Worm (Caenorhabditis elegans) whole organism, L2 larva: ENCODE measurements around the gene oig-5.
"Not testable (repeated sequence)": the region's sequence is repeated elsewhere in the genome, so short reads cannot be mapped to it uniquely, and the experiment has no call there.

Experiments used
- C34F6.9 ChIP-seq: fragments of 150-350 bp; optimal IDR thresholded peaks from 2 replicates; lab custom pipeline; 2014; ENCODE audit warnings: missing biosample characterization, missing genetic modification characterization
- R02D3.7 ChIP-seq: fragments of 150-350 bp; optimal IDR thresholded peaks from 2 replicates; lab custom pipeline; 2014; ENCODE audit warnings: missing biosample characterization, missing genetic modification characterization
- Y55F3AM.14 ChIP-seq: fragments of 200-800 bp; sonication (Bioruptor generic); optimal IDR thresholded peaks from 2 replicates; lab custom pipeline; 2018; ENCODE audit warnings: mild to moderate bottlenecking, missing genetic modification characterization, missing compliant biosample characterization
- ZK546.5 ChIP-seq: sonication (generic microtip); optimal IDR thresholded peaks from 2 replicates; lab custom pipeline; 2017; ENCODE audit warnings: missing biosample characterization, missing genetic modification characterization
- alr-1 ChIP-seq: fragments of 150-350 bp; optimal IDR thresholded peaks from 2 replicates; lab custom pipeline; 2014; ENCODE audit warnings: missing biosample characterization, missing genetic modification characterization
- aly-2 ChIP-seq: fragments of 150-350 bp; optimal IDR thresholded peaks from 2 replicates; lab custom pipeline; 2014; ENCODE audit warnings: missing biosample characterization, missing genetic modification characterization
- crh-2 ChIP-seq: sonication (generic microtip); optimal IDR thresholded peaks from 2 replicates; lab custom pipeline; 2017; ENCODE audit warnings: missing biosample characterization, missing genetic modification characterization
- dmd-4 ChIP-seq: sonication (generic microtip); optimal IDR thresholded peaks from 2 replicates; lab custom pipeline; 2017; ENCODE audit warnings: missing biosample characterization, missing genetic modification characterization
- lin-11 ChIP-seq: fragments of 150-350 bp; sonication (generic microtip); optimal IDR thresholded peaks from 2 replicates; lab custom pipeline; 2014; ENCODE audit warnings: missing biosample characterization, missing genetic modification characterization, inconsistent platforms, mixed read lengths
- lin-13 ChIP-seq: fragments of 150-350 bp; optimal IDR thresholded peaks from 2 replicates; lab custom pipeline; 2014; ENCODE audit warnings: missing biosample characterization, missing genetic modification reagents, missing genetic modification characterization
- lin-39 ChIP-seq: fragments of 150-350 bp; optimal IDR thresholded peaks from 2 replicates; lab custom pipeline; 2014; ENCODE audit warnings: missing biosample characterization, missing genetic modification reagents, missing genetic modification characterization
- lsy-2 ChIP-seq, 2 experiments: fragments of 150-350 bp in 1 of 2; sonication (generic microtip) in 1 of 2; optimal IDR thresholded peaks; 2 replicates each; lab custom pipeline; 2014 to 2017; ENCODE audit warnings: missing biosample characterization in 2 of 2, missing genetic modification characterization in 2 of 2
- mab-5 ChIP-seq: fragments of 150-350 bp; optimal IDR thresholded peaks from 2 replicates; lab custom pipeline; 2014; ENCODE audit warnings: missing biosample characterization, missing genetic modification characterization
- mbf-1 ChIP-seq: sonication (generic microtip); optimal IDR thresholded peaks from 2 replicates; lab custom pipeline; 2017; ENCODE audit warnings: missing biosample characterization, missing genetic modification characterization
- mdl-1 ChIP-seq, 2 experiments: fragments of 150-350 bp in 1 of 2; sonication (generic microtip) in 1 of 2; optimal IDR thresholded peaks; 2 replicates each; lab custom pipeline; 2017; ENCODE audit warnings: missing biosample characterization in 2 of 2, missing genetic modification characterization in 2 of 2
- nhr-12 ChIP-seq: fragments of 150-350 bp; optimal IDR thresholded peaks from 2 replicates; lab custom pipeline; 2014; ENCODE audit warnings: missing biosample characterization, missing genetic modification characterization
- nhr-21 ChIP-seq: fragments of 150-350 bp; optimal IDR thresholded peaks from 2 replicates; lab custom pipeline; 2014; ENCODE audit warnings: missing biosample characterization, missing genetic modification characterization
- nhr-23 ChIP-seq: fragments of 150-350 bp; optimal IDR thresholded peaks from 2 replicates; lab custom pipeline; 2014; ENCODE audit warnings: missing biosample characterization, missing genetic modification reagents, missing genetic modification characterization
- nhr-237 ChIP-seq: fragments of 150-350 bp; optimal IDR thresholded peaks from 2 replicates; lab custom pipeline; 2014; ENCODE audit warnings: missing biosample characterization, missing genetic modification characterization
- nhr-25 ChIP-seq: fragments of 150-350 bp; sonication (generic microtip); optimal IDR thresholded peaks from 3 replicates; lab custom pipeline; 2014; ENCODE audit warnings: missing biosample characterization, missing genetic modification characterization
- nhr-6 ChIP-seq: fragments of 150-350 bp; optimal IDR thresholded peaks from 2 replicates; lab custom pipeline; 2014; ENCODE audit warnings: missing biosample characterization, missing genetic modification characterization
- peb-1 ChIP-seq: fragments of 150-350 bp; optimal IDR thresholded peaks from 2 replicates; lab custom pipeline; 2014; ENCODE audit warnings: missing biosample characterization, missing genetic modification characterization
- sem-4 ChIP-seq: fragments of 150-350 bp; optimal IDR thresholded peaks from 2 replicates; lab custom pipeline; 2014; ENCODE audit warnings: missing biosample characterization, missing genetic modification reagents, missing genetic modification characterization
- sma-3 ChIP-seq: sonication (generic microtip); optimal IDR thresholded peaks from 2 replicates; lab custom pipeline; 2016; ENCODE audit warnings: missing genetic modification reagents, missing genetic modification characterization, missing compliant biosample characterization
- sma-9 ChIP-seq, 2 experiments: fragments of 150-350 bp in 1 of 2; sonication (generic microtip) in 1 of 2; optimal IDR thresholded peaks; 2 replicates each; lab custom pipeline; 2014 to 2016; ENCODE audit warnings: missing genetic modification characterization in 2 of 2, mild to moderate bottlenecking in 1 of 2, missing biosample characterization in 1 of 2, missing compliant biosample characterization in 1 of 2, missing genetic modification reagents in 1 of 2, moderate library complexity in 1 of 2
- unc-55 ChIP-seq: fragments of 150-350 bp; sonication (generic microtip); optimal IDR thresholded peaks from 3 replicates; lab custom pipeline; 2014; ENCODE audit warnings: missing biosample characterization, missing genetic modification reagents, missing genetic modification characterization
- unc-62 ChIP-seq: fragments of 150-350 bp; optimal IDR thresholded peaks from 2 replicates; lab custom pipeline; 2014; ENCODE audit warnings: missing biosample characterization, missing genetic modification reagents, missing genetic modification characterization
- zag-1 ChIP-seq: fragments of 150-350 bp; optimal IDR thresholded peaks from 2 replicates; lab custom pipeline; 2014; ENCODE audit warnings: missing biosample characterization, missing genetic modification characterization
- ztf-11 ChIP-seq: sonication (generic microtip); optimal IDR thresholded peaks from 2 replicates; lab custom pipeline; 2017; ENCODE audit warnings: missing biosample characterization, missing genetic modification characterization
- ztf-4 ChIP-seq: fragments of 150-350 bp; optimal IDR thresholded peaks from 2 replicates; lab custom pipeline; 2014; ENCODE audit warnings: missing biosample characterization, missing genetic modification characterization

The oig-5 gene

DNA sequence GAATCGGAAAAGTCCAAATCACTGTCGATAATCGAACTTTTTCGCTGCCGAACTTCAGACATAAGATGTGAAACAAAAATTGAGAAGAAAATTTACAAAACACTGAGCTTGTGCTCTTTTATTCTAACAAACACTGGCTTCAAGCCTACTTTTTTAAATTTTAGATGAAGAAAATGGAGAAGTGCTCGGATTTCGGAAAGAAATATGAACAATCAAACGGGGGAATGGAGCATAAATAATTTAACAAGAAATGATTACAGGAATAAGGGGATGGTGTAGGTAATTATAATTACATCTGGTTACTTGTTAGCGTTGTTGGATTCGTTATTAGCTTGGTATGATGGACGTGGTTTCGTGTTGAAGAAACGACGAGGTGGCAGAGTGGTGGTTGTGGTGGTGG, 35.7 kb upstream of the oig-5 start, which contains the start of gene degl-1:
Gene degl-1, minus strand, starts transcription at position 101 of the 400 bp plus-strand sequence.
- TF ChIP-seq nhr-21 (tag; lab: Kevin White, UChicago) = no peak
- no peak for TF ChIP-seq C34F6.9 (tag; lab: Kevin White, UChicago)
- no peak for TF ChIP-seq nhr-23 (tag; lab: Kevin White, UChicago)
- no peak for TF ChIP-seq nhr-12
- no peak for TF ChIP-seq peb-1 (tag; lab: Kevin White, UChicago)
- TF ChIP-seq lin-39 = no peak
- TF ChIP-seq zag-1 (tag; lab: Kevin White, UChicago) = no peak
- TF ChIP-seq mbf-1 (tag; lab: Kevin White, UChicago) = no peak
- no peak for TF ChIP-seq lsy-2 (tag; optimal IDR thresholded peaks at IDR 0.05; lab: Kevin White, UChicago)
- no peak for TF ChIP-seq lin-11 (tag; lab: Kevin White, UChicago)
- TF ChIP-seq ztf-11 (tag; lab: Kevin White, UChicago) = no peak
- TF ChIP-seq unc-55 (GFP tag; lab: Kevin White, UChicago) = no peak
- no peak for TF ChIP-seq ztf-4 (tag; lab: Kevin White, UChicago)
- no peak for TF ChIP-seq R02D3.7 (tag; lab: Kevin White, UChicago)
- no peak for TF ChIP-seq dmd-4 (tag; lab: Kevin White, UChicago)
- TF ChIP-seq alr-1 (tag; lab: Kevin White, UChicago) = no peak
- TF ChIP-seq mab-5 (tag; lab: Kevin White, UChicago) = no peak
- TF ChIP-seq aly-2 (tag; lab: Kevin White, UChicago) = no peak
- no peak for TF ChIP-seq nhr-25 (tag; lab: Kevin White, UChicago)
- no peak for TF ChIP-seq crh-2 (tag; lab: Kevin White, UChicago)

DNA sequence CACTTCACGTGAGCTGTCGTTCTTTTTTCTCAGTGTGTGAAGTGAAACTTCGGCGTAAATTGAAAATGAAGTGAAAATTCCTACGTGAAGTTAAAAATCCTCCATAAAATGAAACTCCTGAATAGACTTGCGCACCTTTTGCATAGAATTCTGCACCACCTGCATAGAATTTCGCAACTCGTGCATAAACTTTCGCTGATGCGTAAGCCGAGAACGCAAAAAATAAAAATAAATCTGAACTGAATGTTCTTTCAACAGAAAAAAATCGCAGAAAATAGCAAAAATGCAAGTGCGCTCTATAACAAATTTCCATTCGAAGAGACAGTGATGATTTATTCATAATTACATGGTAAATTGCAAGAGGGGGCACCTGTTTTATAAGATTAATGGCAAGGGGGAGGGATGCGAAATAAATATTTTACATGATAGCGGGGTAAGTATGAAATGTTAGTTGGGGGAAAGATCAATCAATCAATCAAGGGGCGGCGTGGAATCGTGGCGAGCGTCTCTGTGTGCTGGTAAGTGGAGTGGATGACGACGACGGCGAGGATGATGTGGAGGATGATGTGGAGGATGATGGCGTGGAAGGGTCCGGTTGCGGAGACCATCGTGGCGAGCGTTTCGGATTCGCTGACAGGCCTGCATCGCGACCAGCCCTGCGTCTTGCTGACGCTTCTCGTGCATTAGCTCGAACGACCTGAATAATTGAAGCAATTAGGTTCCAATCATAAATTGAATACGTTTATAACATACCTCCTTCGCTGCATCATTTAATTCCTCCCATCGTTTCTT, 33.5 kb upstream of the oig-5 start, which contains the start of gene Y57G11C.36:
Gene Y57G11C.36, minus strand, starts transcription at position 502 of the 792 bp plus-strand sequence.
- TF ChIP-seq R02D3.7 (tag; lab: Kevin White, UChicago) (no peak), zag-1 (tag; lab: Kevin White, UChicago) (no peak), mbf-1 (tag; lab: Kevin White, UChicago) (no peak), ZK546.5 (tag; lab: Kevin White, UChicago) (no peak), Y55F3AM.14 (no peak), nhr-12 (no peak), sma-3 (GFP tag; lab: Kevin White, UChicago) (no peak), dmd-4 (tag; lab: Kevin White, UChicago) (no peak), nhr-237 (tag; lab: Kevin White, UChicago) (no peak), sma-9 (GFP tag; optimal IDR thresholded peaks at IDR 0.05; lab: Kevin White, UChicago) (no peak), sma-9 (tag; optimal IDR thresholded peaks at IDR 0.05; lab: Kevin White, UChicago) (no peak), unc-62 (no peak)

DNA sequence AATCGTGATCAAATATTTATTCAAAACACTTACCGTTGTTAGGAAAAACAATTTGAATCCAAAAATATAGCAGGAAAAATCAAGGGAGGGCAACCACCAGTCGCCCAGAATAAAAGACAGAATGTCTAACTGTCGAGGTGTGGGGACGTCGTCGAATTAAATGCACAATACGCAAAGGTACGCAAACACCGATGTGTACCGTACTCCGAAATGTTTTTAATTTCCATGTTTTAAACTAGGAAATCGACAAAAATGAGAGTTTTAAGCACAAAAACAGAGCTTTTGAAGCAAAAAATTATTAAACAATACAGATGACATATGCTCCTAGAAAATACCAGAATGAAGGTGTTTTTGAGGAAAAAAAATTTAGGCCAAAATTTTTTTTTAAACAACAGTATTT, 32.5 kb upstream of the oig-5 start, which contains the start of gene Y57G11C.51:
Gene Y57G11C.51, minus strand, starts transcription at position 101 of the 400 bp plus-strand sequence.
- not testable (repeated sequence) for TF ChIP-seq ZK546.5 (tag; lab: Kevin White, UChicago); peb-1 (tag; lab: Kevin White, UChicago); lin-13

- no peak for TF ChIP-seq nhr-6
- TF ChIP-seq nhr-12 = no peak
- no peak for TF ChIP-seq unc-62
- TF ChIP-seq sma-9 (GFP tag; optimal IDR thresholded peaks at IDR 0.05; lab: Kevin White, UChicago) = no peak
- TF ChIP-seq sma-9 (tag; optimal IDR thresholded peaks at IDR 0.05; lab: Kevin White, UChicago) = no peak
- TF ChIP-seq ztf-4 (tag; lab: Kevin White, UChicago) = no peak
- TF ChIP-seq mdl-1 (tag; optimal IDR thresholded peaks at IDR 0.05; lab: Kevin White, UChicago) = no peak
- TF ChIP-seq sem-4 (tag; lab: Kevin White, UChicago) = no peak
- TF ChIP-seq nhr-237 (tag; lab: Kevin White, UChicago) = no peak
- no peak for TF ChIP-seq peb-1 (tag; lab: Kevin White, UChicago)
Observed at ce11 chrIV:14781537-14781936, 25.5 kb upstream of the oig-5 start, which contains the start of gene Y57G11C.8. Gene Y57G11C.8, plus strand, starts transcription at chrIV:14781837.

- TF ChIP-seq alr-1 (tag; lab: Kevin White, UChicago) = no peak
Observed at ce11 chrIV:14782211-14782610, 24.8 kb upstream of the oig-5 start, which contains the start of gene Y57G11C.1130. Gene Y57G11C.1130, plus strand, starts transcription at chrIV:14782511.
